Fruit fly (Drosophila melanogaster) Kc167 (cell line): ENCODE results near the gene eIF4G2.

Experiments
- Myc ChIP-seq: fragments of >200 bp; optimal IDR thresholded peaks from 2 replicates; lab custom pipeline; 2017; ENCODE audit warnings: missing external identifiers
- Sin3A ChIP-seq: fragments of >200 bp; optimal IDR thresholded peaks from 2 replicates; lab custom pipeline; 2018; ENCODE audit warnings: missing external identifiers
- h ChIP-seq: fragments of >200 bp; optimal IDR thresholded peaks from 3 replicates; lab custom pipeline; 2018; ENCODE audit warnings: missing external identifiers
- insv ChIP-seq: fragments of >200 bp; optimal IDR thresholded peaks from 3 replicates; lab custom pipeline; 2018; ENCODE audit warnings: missing external identifiers
- psq ChIP-seq: fragments of >200 bp; optimal IDR thresholded peaks from 2 replicates; lab custom pipeline; 2017; ENCODE audit warnings: missing external identifiers
- ttk ChIP-seq: sonication (Bioruptor generic); optimal IDR thresholded peaks from 2 replicates; lab custom pipeline; 2017; ENCODE audit warnings: missing external identifiers

eIF4G2 gene

DNA sequence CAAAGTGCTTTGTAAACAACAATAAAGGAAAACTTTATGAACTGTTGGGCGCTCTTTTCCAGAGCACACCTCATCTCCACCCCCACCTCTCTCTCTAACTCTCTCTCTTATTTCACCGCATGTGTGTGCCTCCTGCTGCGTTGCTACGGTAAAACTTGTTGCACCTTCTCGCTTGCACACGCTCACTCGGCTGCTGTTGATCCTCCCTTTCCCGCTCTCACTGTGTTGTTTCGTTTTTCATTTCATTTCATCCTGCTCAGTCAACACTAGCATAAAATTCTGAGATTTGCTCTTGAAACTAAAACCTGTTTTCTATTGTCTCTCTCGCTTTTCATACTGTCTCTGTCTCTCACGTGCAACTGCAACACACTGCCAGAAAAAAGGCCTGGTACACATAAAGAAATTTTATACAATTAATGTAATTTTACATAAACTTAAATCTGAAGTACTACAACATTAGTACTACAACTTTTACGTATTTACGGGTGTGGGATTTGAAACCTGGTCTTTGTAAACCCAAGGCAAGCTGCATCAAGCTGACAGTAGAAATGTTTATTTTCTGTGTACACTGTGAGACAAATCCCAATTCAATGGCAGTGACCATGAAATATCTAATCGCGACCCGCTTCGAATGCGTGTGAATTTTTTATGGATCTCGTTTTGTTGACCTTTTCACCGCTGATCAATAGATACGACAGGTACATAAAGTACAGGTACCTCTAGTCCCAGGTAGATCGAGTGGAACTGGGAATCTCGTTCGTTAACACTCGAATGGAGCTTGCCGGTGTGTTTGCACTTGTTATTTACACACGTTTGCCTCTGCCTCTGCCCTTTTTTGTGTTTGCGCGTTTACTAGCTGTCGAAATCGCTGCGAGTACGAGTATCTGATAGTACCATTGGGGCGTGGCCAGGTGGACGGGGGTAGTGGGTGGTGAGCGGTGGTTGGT lies 36.3 kb downstream of the eIF4G2 start:
- TF ChIP-seq Sin3A (lab: Kevin White, UChicago) = no peak
- TF ChIP-seq h = no peak
- TF ChIP-seq Myc (lab: Kevin White, UChicago) = no peak
- TF ChIP-seq ttk (lab: Kevin White, UChicago) = no peak
- no peak for TF ChIP-seq psq
- TF ChIP-seq insv (lab: Kevin White, UChicago) = no peak

- TF ChIP-seq ttk (lab: Kevin White, UChicago) = no peak
- no peak for TF ChIP-seq h
- no peak for TF ChIP-seq insv (lab: Kevin White, UChicago)
- no peak for TF ChIP-seq Sin3A (lab: Kevin White, UChicago)
- TF ChIP-seq Myc (lab: Kevin White, UChicago) = no peak
- no peak for TF ChIP-seq psq
Measured at dm6 chr3R:23781466-23781935, 37.5 kb downstream of the eIF4G2 start, which contains the start of the genes Nup98-96 and mbc. Gene Nup98-96, minus strand, starts transcription at chr3R:23781621. Gene mbc, plus strand, starts transcription at chr3R:23781765.

dm6 chr3R:23780757-23781156 lies 38.3 kb downstream of the eIF4G2 start:
- TF ChIP-seq h (no peak), Sin3A (lab: Kevin White, UChicago) (no peak), insv (lab: Kevin White, UChicago) (no peak), Myc (lab: Kevin White, UChicago) (no peak), ttk (lab: Kevin White, UChicago) (no peak), psq (no peak)

DNA sequence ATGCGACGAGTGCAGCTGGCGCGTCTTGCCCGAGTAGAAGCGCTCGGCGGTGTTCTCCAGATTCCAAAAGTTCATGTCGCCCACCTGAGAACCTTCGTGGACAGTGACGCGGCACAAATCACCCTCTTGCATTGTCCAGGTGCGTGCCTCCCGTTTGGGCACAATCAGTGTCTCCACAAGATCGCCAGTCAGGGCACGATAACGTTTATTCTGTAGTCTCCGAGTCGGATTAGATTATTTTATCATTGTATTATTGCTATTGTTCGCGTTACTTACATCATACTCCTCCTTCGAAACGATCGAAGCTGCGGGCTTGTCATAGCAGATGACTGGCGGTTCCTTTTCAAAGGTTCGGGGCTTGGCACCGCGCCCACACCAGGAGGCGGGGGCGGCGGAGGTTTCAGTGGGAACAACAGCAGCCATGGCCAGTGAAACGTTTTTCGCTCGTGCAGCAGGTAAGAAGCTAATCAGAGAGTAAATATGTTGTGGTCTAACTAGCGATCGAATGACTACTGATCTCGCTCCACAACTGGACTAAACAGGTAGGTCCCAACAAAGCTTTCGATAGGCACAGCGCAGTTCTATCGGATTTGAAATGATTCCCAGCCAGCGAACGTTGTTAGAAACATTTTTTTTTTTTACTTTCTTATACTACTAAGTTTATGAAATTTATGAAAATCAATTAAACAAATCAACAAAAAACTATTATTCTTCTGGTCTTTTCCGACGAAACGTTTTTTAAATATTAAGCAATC lies 45.2 kb downstream of the eIF4G2 start, which contains the start of gene CG10208:
Gene CG10208, minus strand, starts transcription at position 518 of the 755 bp plus-strand sequence.
- TF ChIP-seq h = no peak
- TF ChIP-seq Sin3A (lab: Kevin White, UChicago) = no peak
- TF ChIP-seq Myc (lab: Kevin White, UChicago) = no peak
- TF ChIP-seq ttk (lab: Kevin White, UChicago) = no peak
- no peak for TF ChIP-seq insv (lab: Kevin White, UChicago)
- TF ChIP-seq psq = no peak

- TF ChIP-seq h = no peak
- no peak for TF ChIP-seq psq
- TF ChIP-seq Sin3A (lab: Kevin White, UChicago) = no peak
- TF ChIP-seq ttk (lab: Kevin White, UChicago) = no peak
- no peak for TF ChIP-seq Myc (lab: Kevin White, UChicago)
- TF ChIP-seq insv (lab: Kevin White, UChicago) = no peak
Measured at dm6 chr3R:23772808-23773207, 46.2 kb downstream of the eIF4G2 start, which contains the start of gene tst. Gene tst, minus strand, starts transcription at chr3R:23772859.

- TF ChIP-seq h (no peak), psq (no peak), Myc (lab: Kevin White, UChicago) (no peak), ttk (lab: Kevin White, UChicago) (no peak), insv (lab: Kevin White, UChicago) (no peak), Sin3A (lab: Kevin White, UChicago) (no peak)
Measured at dm6 chr3R:23767417-23767853, 51.6 kb downstream of the eIF4G2 start, which contains the start of the genes CG10214 and CG10375. Gene CG10214, minus strand, starts transcription at chr3R:23767488. Gene CG10375, plus strand, starts transcription at chr3R:23767712.

- TF ChIP-seq ttk (lab: Kevin White, UChicago) = no peak
- no peak for TF ChIP-seq insv (lab: Kevin White, UChicago)
- TF ChIP-seq psq = no peak
- no peak for TF ChIP-seq Myc (lab: Kevin White, UChicago)
- TF ChIP-seq h = no peak
- no peak for TF ChIP-seq Sin3A (lab: Kevin White, UChicago)
Measured at dm6 chr3R:23763622-23764273, 55.3 kb downstream of the eIF4G2 start, which contains the start of gene Lsd-1. Gene Lsd-1, plus strand, starts transcription at chr3R:23763857.

DNA sequence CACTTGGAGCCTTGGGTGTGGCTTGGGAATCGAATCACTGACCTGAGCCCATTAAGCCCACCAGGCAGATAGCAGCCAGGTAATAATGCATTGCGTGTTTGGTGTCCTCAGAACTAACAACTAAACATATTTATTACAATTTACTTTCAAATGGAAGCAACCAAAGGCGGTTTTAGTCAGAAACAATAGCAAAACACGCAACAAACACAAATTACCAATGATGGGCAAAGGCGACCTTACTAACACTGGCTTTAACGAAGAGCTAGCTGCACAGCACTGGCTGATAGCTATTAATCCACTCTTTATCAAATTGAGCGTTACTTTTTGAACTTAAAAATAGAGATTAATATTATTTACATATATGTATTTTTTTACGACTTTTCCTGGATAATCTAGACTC lies 56.0 kb downstream of the eIF4G2 start, which contains the start of gene udt:
Gene udt, minus strand, starts transcription at position 249 of the 400 bp plus-strand sequence.
- TF ChIP-seq insv (lab: Kevin White, UChicago) = no peak
- TF ChIP-seq psq = no peak

DNA sequence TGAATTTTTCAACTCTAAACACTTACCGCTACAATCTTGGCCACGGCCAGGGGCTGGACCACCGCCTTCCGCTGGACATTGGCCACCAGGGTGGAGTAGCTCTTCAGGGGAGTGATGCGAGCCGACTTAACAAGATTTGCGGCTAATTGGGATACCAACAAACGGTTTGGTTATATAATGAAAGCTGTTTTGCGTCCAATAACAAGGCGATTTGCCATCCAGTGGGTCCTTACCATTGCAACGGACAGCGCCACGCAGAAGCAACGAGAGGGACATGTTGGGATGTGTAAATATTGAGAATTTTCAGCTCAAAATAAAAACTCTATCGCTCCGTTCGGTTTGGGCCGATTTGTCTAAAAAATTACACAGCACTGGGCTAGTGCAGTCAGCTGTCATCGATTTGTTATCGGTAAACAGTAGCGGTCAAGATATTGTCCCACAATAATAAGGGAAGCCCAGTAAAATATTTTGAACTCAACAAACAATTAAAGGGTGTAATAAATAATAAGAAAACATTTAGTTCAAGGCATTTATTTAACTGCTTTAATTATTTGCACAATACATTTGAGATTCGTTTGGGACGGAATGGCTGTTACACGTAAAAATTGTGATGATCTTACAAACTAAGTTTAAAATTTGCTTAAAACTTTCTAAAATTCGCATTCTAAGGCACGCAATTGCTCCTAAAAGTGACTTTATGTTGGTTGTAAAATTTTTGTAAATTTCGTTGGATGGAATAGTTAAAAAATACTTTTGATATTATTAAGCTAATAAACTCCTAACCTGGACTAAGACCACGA lies 58.6 kb downstream of the eIF4G2 start, which contains the start of gene SdhD:
Gene SdhD, minus strand, starts transcription at position 382 of the 800 bp plus-strand sequence.
- TF ChIP-seq psq (no peak), Myc (lab: Kevin White, UChicago) (no peak), ttk (lab: Kevin White, UChicago) (no peak), insv (lab: Kevin White, UChicago) (no peak), Sin3A (lab: Kevin White, UChicago) (no peak)
